Fruit fly (Drosophila melanogaster) whole organism, embryonic: Measurements from ENCODE around the gene CG34138.

Experiments
- Ada2b ChIP-seq: fragments of 200-800 bp; sonication (Bioruptor generic); IDR thresholded peaks from 2 replicates; pipeline ENCODE4 v1.3.6; 2022; ENCODE audit warnings: missing biosample characterization, missing genetic modification characterization
- Atf6 ChIP-seq: fragments of 200-800 bp; sonication (Bioruptor generic); IDR thresholded peaks from 2 replicates; pipeline ENCODE4 v1.3.6; 2022; ENCODE audit warnings: missing biosample characterization, missing genetic modification characterization
- CG10462 ChIP-seq: fragments of 200-800 bp; sonication (Bioruptor generic); optimal IDR thresholded peaks from 2 replicates; lab custom pipeline; 2016; ENCODE audit warnings: missing biosample characterization, missing genetic modification characterization
- CG10959 ChIP-seq: fragments of 200-800 bp; sonication (Bioruptor generic); IDR thresholded peaks from 2 replicates; pipeline ENCODE4 v1.3.6; 2022; ENCODE audit warnings: missing biosample characterization, missing genetic modification characterization
- CG11456 ChIP-seq: fragments of 200-800 bp; sonication (Bioruptor generic); IDR thresholded peaks from 3 replicates; pipeline ENCODE4 v1.3.6; 2022; ENCODE audit warnings: missing biosample characterization, missing genetic modification characterization
- CG1529 ChIP-seq: fragments of 200-800 bp; sonication (Bioruptor generic); optimal IDR thresholded peaks from 3 replicates; lab custom pipeline; 2018; ENCODE audit warnings: missing biosample characterization, missing genetic modification characterization
- CG15696 ChIP-seq: fragments of 200-800 bp; sonication (Bioruptor generic); optimal IDR thresholded peaks from 2 replicates; lab custom pipeline; 2019; ENCODE audit warnings: missing biosample characterization, mild to moderate bottlenecking, missing genetic modification characterization, moderate library complexity
- CG17186 ChIP-seq: fragments of 200-800 bp; sonication (Bioruptor generic); optimal IDR thresholded peaks from 3 replicates; lab custom pipeline; 2017; ENCODE audit warnings: missing biosample characterization, missing genetic modification reagents, missing genetic modification characterization
- CG17568 ChIP-seq: fragments of 200-800 bp; sonication (Bioruptor generic); optimal IDR thresholded peaks from 2 replicates; lab custom pipeline; 2018; ENCODE audit warnings: missing biosample characterization, mild to moderate bottlenecking, missing genetic modification characterization, moderate library complexity
- CG1792 ChIP-seq: fragments of 200-800 bp; sonication (Bioruptor generic); optimal IDR thresholded peaks from 2 replicates; lab custom pipeline; 2016; ENCODE audit warnings: missing biosample characterization, missing genetic modification characterization
- CG2120 ChIP-seq: fragments of 200-800 bp; sonication (Bioruptor generic); optimal IDR thresholded peaks from 3 replicates; lab custom pipeline; 2016; ENCODE audit warnings: missing biosample characterization, missing genetic modification characterization
- CG32767 ChIP-seq: fragments of 200-800 bp; sonication (Bioruptor generic); IDR thresholded peaks from 2 replicates; pipeline ENCODE4 v1.3.6; 2022; ENCODE audit warnings: missing biosample characterization, missing genetic modification characterization
- CG4730 ChIP-seq: fragments of 200-800 bp; sonication (Bioruptor generic); IDR thresholded peaks from 2 replicates; pipeline ENCODE4 v1.3.6; 2022; ENCODE audit warnings: missing biosample characterization, missing genetic modification characterization
- CG6175 ChIP-seq: fragments of 200-800 bp; sonication (Bioruptor generic); IDR thresholded peaks from 3 replicates; pipeline ENCODE4 v1.3.6; 2022; ENCODE audit warnings: missing biosample characterization, missing genetic modification characterization
- CG6765 ChIP-seq: fragments of 200-800 bp; sonication (Bioruptor generic); optimal IDR thresholded peaks from 3 replicates; lab custom pipeline; 2017; ENCODE audit warnings: missing biosample characterization, mild to moderate bottlenecking, missing genetic modification characterization
- CG8281 ChIP-seq: fragments of 200-800 bp; sonication (Bioruptor generic); optimal IDR thresholded peaks from 2 replicates; lab custom pipeline; 2018; ENCODE audit warnings: missing biosample characterization, mild to moderate bottlenecking, missing genetic modification characterization, moderate library complexity
- CG8359 ChIP-seq: fragments of 200-800 bp; sonication (Bioruptor generic); optimal IDR thresholded peaks from 2 replicates; lab custom pipeline; 2017; ENCODE audit warnings: missing biosample characterization, mild to moderate bottlenecking, missing genetic modification characterization, borderline replicate concordance
- CG8765 ChIP-seq: fragments of 200-800 bp; sonication (Bioruptor generic); IDR thresholded peaks from 2 replicates; pipeline ENCODE4 v1.3.6; 2022; ENCODE audit warnings: missing biosample characterization, missing genetic modification characterization
- CG9817 ChIP-seq: fragments of 200-800 bp; sonication (Bioruptor generic); optimal IDR thresholded peaks from 2 replicates; lab custom pipeline; 2018; ENCODE audit warnings: missing biosample characterization, mild to moderate bottlenecking, missing genetic modification characterization, moderate library complexity
- CkIIα-i1 ChIP-seq: fragments of 200-800 bp; sonication (Bioruptor generic); IDR thresholded peaks from 2 replicates; pipeline ENCODE4 v1.3.6; 2022; ENCODE audit warnings: missing biosample characterization, missing genetic modification characterization
- D19B ChIP-seq: fragments of 200-800 bp; sonication (Bioruptor generic); optimal IDR thresholded peaks from 2 replicates; lab custom pipeline; 2017; ENCODE audit warnings: missing biosample characterization, mild to moderate bottlenecking, missing genetic modification characterization
- Dip2 ChIP-seq: fragments of 200-800 bp; sonication (Bioruptor generic); IDR thresholded peaks from 2 replicates; pipeline ENCODE4 v1.3.6; 2022; ENCODE audit warnings: missing biosample characterization, missing genetic modification characterization
- Dref ChIP-seq: fragments of 200-800 bp; sonication (Bioruptor generic); IDR thresholded peaks from 2 replicates; pipeline ENCODE4 v1.3.6; 2022; ENCODE audit warnings: missing biosample characterization, missing genetic modification characterization
- Drgx ChIP-seq: fragments of 200-800 bp; sonication (Bioruptor generic); IDR thresholded peaks from 2 replicates; pipeline ENCODE4 v1.3.6; 2022; ENCODE audit warnings: missing biosample characterization, missing genetic modification characterization
- GATAe ChIP-seq: fragments of 200-800 bp; sonication (Bioruptor generic); conservative IDR thresholded peaks from 2 replicates; pipeline ENCODE4 v1.3.6; 2022; ENCODE audit warnings: missing biosample characterization, missing genetic modification characterization
- Hr39 ChIP-seq: fragments of >200 bp; optimal IDR thresholded peaks from 2 replicates; lab custom pipeline; 2017
- Lpt ChIP-seq: fragments of >200 bp; optimal IDR thresholded peaks from 2 replicates; lab custom pipeline; 2018; ENCODE audit warnings: missing biosample characterization, missing genetic modification characterization
- NC2α ChIP-seq: fragments of 200-800 bp; sonication (Bioruptor generic); optimal IDR thresholded peaks from 2 replicates; lab custom pipeline; 2016; ENCODE audit warnings: missing biosample characterization, missing genetic modification characterization
- NFAT ChIP-seq: fragments of 200-800 bp; sonication (Bioruptor generic); IDR thresholded peaks from 2 replicates; pipeline ENCODE4 v1.3.6; 2022; ENCODE audit warnings: missing biosample characterization, missing genetic modification characterization
- Stat92E ChIP-seq, 3 experiments: fragments of >200 bp in 2 of 3; fragments of 200-800 bp in 1 of 3; sonication (Bioruptor generic) in 1 of 3; optimal IDR thresholded peaks; 2 replicates each; lab custom pipeline; 2017 to 2019; ENCODE audit warnings: missing biosample characterization in 3 of 3, missing genetic modification characterization in 3 of 3, mild to moderate bottlenecking in 1 of 3, moderate library complexity in 1 of 3
- Trl ChIP-seq, 3 experiments: fragments of >200 bp in 2 of 3; fragments of 200-800 bp in 1 of 3; sonication (Bioruptor generic) in 1 of 3; optimal IDR thresholded peaks; 2 replicates in 1 of 3; 3 replicates in 2 of 3; lab custom pipeline; 2016 to 2017; ENCODE audit warnings: missing biosample characterization in 1 of 3, missing genetic modification characterization in 1 of 3
- Xrp1 ChIP-seq: fragments of 200-800 bp; sonication (Bioruptor generic); IDR thresholded peaks from 2 replicates; pipeline ENCODE4 v1.3.6; 2022; ENCODE audit warnings: missing biosample characterization, missing genetic modification characterization
- ato ChIP-seq: fragments of 200-800 bp; sonication (Bioruptor generic); IDR thresholded peaks from 2 replicates; pipeline ENCODE4 v1.3.6; 2022; ENCODE audit warnings: missing biosample characterization, missing genetic modification characterization; ENCODE audit not compliant: partially characterized antibody
- br ChIP-seq: fragments of >200 bp; optimal IDR thresholded peaks from 2 replicates; lab custom pipeline; 2017
- cas ChIP-seq: fragments of 200-800 bp; sonication (Bioruptor generic); IDR thresholded peaks from 2 replicates; pipeline ENCODE4 v1.3.6; 2022; ENCODE audit warnings: missing biosample characterization, missing genetic modification characterization
- crol ChIP-seq: fragments of 200-800 bp; sonication (Bioruptor generic); IDR thresholded peaks from 2 replicates; pipeline ENCODE4 v1.3.6; 2022; ENCODE audit warnings: missing biosample characterization, missing genetic modification characterization
- danr ChIP-seq: fragments of 200-800 bp; sonication (Bioruptor generic); IDR thresholded peaks from 2 replicates; pipeline ENCODE4 v1.3.6; 2022; ENCODE audit warnings: missing biosample characterization, missing genetic modification characterization
- hbn ChIP-seq: fragments of 200-800 bp; sonication (Bioruptor generic); IDR thresholded peaks from 2 replicates; pipeline ENCODE4 v1.3.6; 2022; ENCODE audit warnings: missing biosample characterization, missing genetic modification characterization; ENCODE audit not compliant: partially characterized antibody
- her ChIP-seq: fragments of 200-800 bp; sonication (Bioruptor generic); optimal IDR thresholded peaks from 2 replicates; lab custom pipeline; 2016; ENCODE audit warnings: missing biosample characterization, missing genetic modification characterization
- hth ChIP-seq: fragments of >200 bp; optimal IDR thresholded peaks from 2 replicates; lab custom pipeline; 2017; ENCODE audit warnings: inconsistent platforms
- ind ChIP-seq: fragments of 200-800 bp; sonication (Bioruptor generic); optimal IDR thresholded peaks from 3 replicates; lab custom pipeline; 2016; ENCODE audit warnings: missing biosample characterization, missing genetic modification characterization
- knrl ChIP-seq: fragments of 200-800 bp; sonication (Bioruptor generic); IDR thresholded peaks from 3 replicates; pipeline ENCODE4 v1.3.6; 2022; ENCODE audit warnings: missing biosample characterization, missing genetic modification characterization; ENCODE audit not compliant: partially characterized antibody
- nerfin-1 ChIP-seq: fragments of 200-800 bp; sonication (Bioruptor generic); optimal IDR thresholded peaks from 3 replicates; lab custom pipeline; 2019; ENCODE audit warnings: missing biosample characterization, mild to moderate bottlenecking, missing genetic modification characterization, moderate library complexity
- p53 ChIP-seq: fragments of 200-800 bp; sonication (Bioruptor generic); optimal IDR thresholded peaks from 2 replicates; lab custom pipeline; 2016; ENCODE audit warnings: missing biosample characterization, missing genetic modification characterization
- pb ChIP-seq: fragments of 200-800 bp; sonication (Bioruptor generic); optimal IDR thresholded peaks from 3 replicates; lab custom pipeline; 2016; ENCODE audit warnings: missing biosample characterization, missing genetic modification characterization
- pnt ChIP-seq: fragments of 200-800 bp; sonication (Bioruptor generic); optimal IDR thresholded peaks from 3 replicates; lab custom pipeline; 2016; ENCODE audit warnings: missing biosample characterization, missing genetic modification characterization
- pros ChIP-seq: fragments of 200-800 bp; sonication (Bioruptor generic); optimal IDR thresholded peaks from 3 replicates; lab custom pipeline; 2019; ENCODE audit warnings: missing biosample characterization, mild to moderate bottlenecking, missing genetic modification characterization, moderate library complexity
- stc ChIP-seq: fragments of 200-800 bp; sonication (Bioruptor generic); IDR thresholded peaks from 2 replicates; pipeline ENCODE4 v1.3.6; 2022; ENCODE audit warnings: missing biosample characterization, missing genetic modification characterization
- tgo ChIP-seq: fragments of 200-800 bp; sonication (Bioruptor generic); IDR thresholded peaks from 3 replicates; pipeline ENCODE4 v1.3.6; 2022; ENCODE audit warnings: missing biosample characterization, missing genetic modification characterization
- tx ChIP-seq: fragments of 200-800 bp; sonication (Bioruptor generic); optimal IDR thresholded peaks from 2 replicates; lab custom pipeline; 2016; ENCODE audit warnings: missing biosample characterization, missing genetic modification characterization
- usp ChIP-seq: fragments of >200 bp; optimal IDR thresholded peaks from 2 replicates; lab custom pipeline; 2017; ENCODE audit warnings: missing biosample characterization, missing genetic modification characterization

Gene CG34138

dm6 chr3R:19644094-19644900 lies 9.5 kb downstream of the CG34138 start, which contains the start of gene Vha13 (continued):
- TF ChIP-seq pb (GFP tag; lab: Kevin White, UChicago), result no peak
- peak; percentile 80 for TF ChIP-seq Dref (GFP tag; lab: Robert Waterston, UW)
- TF ChIP-seq Trl (optimal IDR thresholded peaks at IDR 0.05; lab: Kevin White, UChicago), result no peak
- peak; percentile 43 for TF ChIP-seq Trl (GFP tag; optimal IDR thresholded peaks at IDR 0.05; lab: Kevin White, UChicago)
- no peak for TF ChIP-seq CG10959
- no peak for TF ChIP-seq tx
- peak; percentile 52; the same call in 1 of the 2 replicates for TF ChIP-seq danr (GFP tag; lab: Robert Waterston, UW)
- TF ChIP-seq her (GFP tag; lab: Kevin White, UChicago), result peak; percentile 57
- no peak for TF ChIP-seq CG32767
- TF ChIP-seq CG2120 (GFP tag; lab: Kevin White, UChicago), result peak; percentile 58
- TF ChIP-seq hbn (GFP tag; lab: Robert Waterston, UW), result no peak
- no peak for TF ChIP-seq hth
- TF ChIP-seq crol (GFP tag; lab: Robert Waterston, UW), result peak; percentile 82
- TF ChIP-seq CkIIα-i1 (GFP tag; lab: Robert Waterston, UW), result no peak
- peak; percentile 70; the same call in 1 of the 2 replicates for TF ChIP-seq ato
- no peak; the same call in 1 of the 2 replicates for TF ChIP-seq Atf6 (GFP tag; lab: Robert Waterston, UW)
- peak; percentile 84 for TF ChIP-seq NFAT
- no peak for TF ChIP-seq Stat92E (GFP tag; optimal IDR thresholded peaks at IDR 0.05; lab: Kevin White, UChicago)
- peak; percentile 50 for TF ChIP-seq ind (GFP tag; lab: Kevin White, UChicago)
- no peak for TF ChIP-seq CG8765 (GFP tag; lab: Robert Waterston, UW)
- TF ChIP-seq CG10462, result no peak
- TF ChIP-seq CG4730 (GFP tag; lab: Robert Waterston, UW), result no peak
- TF ChIP-seq CG11456, result peak; percentile 83
- TF ChIP-seq CG15696 (tag; lab: Kevin White, UChicago), result peak; percentile 19
- TF ChIP-seq tgo (GFP tag; lab: Robert Waterston, UW), result peak; percentile 42; the same call in 2 of the 3 replicates
- peak; percentile 40 for TF ChIP-seq nerfin-1 (tag; lab: Kevin White, UChicago)
- no peak for TF ChIP-seq CG17186 (GFP tag; lab: Kevin White, UChicago)
- TF ChIP-seq cas (GFP tag; lab: Robert Waterston, UW), result peak; percentile 35; the same call in 1 of the 2 replicates
- no peak for TF ChIP-seq CG8359 (GFP tag; lab: Kevin White, UChicago)
- TF ChIP-seq NC2α (GFP tag; lab: Kevin White, UChicago), result no peak
- TF ChIP-seq pros (GFP tag; lab: Kevin White, UChicago), result no peak
- TF ChIP-seq usp (GFP tag; lab: Kevin White, UChicago), result no peak
- TF ChIP-seq Drgx (GFP tag; lab: Robert Waterston, UW), result no peak
- TF ChIP-seq Ada2b, result 0 out of 2 replicates have a peak, but pooled peaks have one; percentile 9
- TF ChIP-seq CG17568 (GFP tag; lab: Kevin White, UChicago), result no peak
- TF ChIP-seq pnt (GFP tag; lab: Kevin White, UChicago), result peak; percentile 15
- TF ChIP-seq GATAe (GFP tag; lab: Robert Waterston, UW), result no peak
- no peak for TF ChIP-seq Xrp1 (GFP tag; lab: Robert Waterston, UW)
- peak; percentile 52 for TF ChIP-seq CG6765
- no peak for TF ChIP-seq CG6175 (GFP tag; lab: Robert Waterston, UW)
- no peak for TF ChIP-seq Hr39
- no peak for TF ChIP-seq Lpt (GFP tag; lab: Kevin White, UChicago)
- TF ChIP-seq CG8281 (tag; lab: Kevin White, UChicago), result no peak
- TF ChIP-seq CG1792 (GFP tag; lab: Kevin White, UChicago), result no peak
- no peak for TF ChIP-seq CG1529 (GFP tag; lab: Kevin White, UChicago)
- no peak for TF ChIP-seq stc (GFP tag; lab: Robert Waterston, UW)
- TF ChIP-seq br (lab: Kevin White, UChicago), result no peak
- no peak for TF ChIP-seq p53 (GFP tag; lab: Kevin White, UChicago)
- no peak for TF ChIP-seq D19B
- TF ChIP-seq knrl (GFP tag; lab: Robert Waterston, UW), result peak; percentile 52
- peak; percentile 53 for TF ChIP-seq CG9817 (tag; lab: Kevin White, UChicago)
- TF ChIP-seq Dip2 (GFP tag; lab: Robert Waterston, UW), result no peak
